Fruit fly (Drosophila melanogaster): Measurements from ENCODE around the gene Trf5.

- TF ChIP-seq CG8478 (optimal IDR thresholded peaks at IDR 0.05) (no peak), CTCF (optimal IDR thresholded peaks at IDR 0.05) (no peak)
These were observed 34.5 kb upstream of the Trf5 start for dm6 chr2L:2730756-2731155.
